Fruit fly (Drosophila melanogaster) whole organism, wandering third instar larva: ENCODE data around the gene mdu.

ENCODE experiments used
- Abd-B ChIP-seq: fragments of >200 bp; optimal IDR thresholded peaks from 2 replicates; lab custom pipeline; 2017; ENCODE audit warnings: missing biosample characterization, missing genetic modification characterization
- CG32264 ChIP-seq: fragments of 200-800 bp; sonication (Bioruptor generic); optimal IDR thresholded peaks from 2 replicates; lab custom pipeline; 2016; ENCODE audit warnings: missing biosample characterization, missing genetic modification characterization
- CG9705 ChIP-seq: fragments of 200-800 bp; sonication (Bioruptor generic); optimal IDR thresholded peaks from 2 replicates; lab custom pipeline; 2018; ENCODE audit warnings: missing biosample characterization, mild to moderate bottlenecking, missing genetic modification characterization
- CrebA ChIP-seq: fragments of 200-800 bp; sonication (Bioruptor generic); optimal IDR thresholded peaks from 2 replicates; lab custom pipeline; 2016; ENCODE audit warnings: missing biosample characterization, mild to moderate bottlenecking, missing genetic modification characterization, borderline replicate concordance
- Dfd ChIP-seq: fragments of >200 bp; optimal IDR thresholded peaks from 2 replicates; lab custom pipeline; 2017; ENCODE audit warnings: missing biosample characterization, missing genetic modification characterization
- Dif ChIP-seq: fragments of 200-275, 200-300 bp; sonication (Bioruptor generic); optimal IDR thresholded peaks from 2 replicates; lab custom pipeline; 2018; ENCODE audit warnings: missing biosample characterization, missing genetic modification characterization; ENCODE audit not compliant: partially characterized antibody
- GATAd ChIP-seq: sonication (Bioruptor generic); optimal IDR thresholded peaks from 2 replicates; lab custom pipeline; 2016; ENCODE audit warnings: missing biosample characterization, missing genetic modification characterization
- HLH106 ChIP-seq: fragments of 200-800 bp; optimal IDR thresholded peaks from 3 replicates; lab custom pipeline; 2019; ENCODE audit warnings: missing biosample characterization, mild to moderate bottlenecking, missing genetic modification characterization, moderate library complexity
- Hnf4 ChIP-seq: fragments of 200-800 bp; sonication (Bioruptor generic); optimal IDR thresholded peaks from 2 replicates; lab custom pipeline; 2016; ENCODE audit warnings: missing biosample characterization, mild to moderate bottlenecking, missing genetic modification characterization
- Hr78 ChIP-seq: fragments of >200 bp; optimal IDR thresholded peaks from 2 replicates; lab custom pipeline; 2017; ENCODE audit warnings: missing biosample characterization, missing genetic modification characterization
- Hr83 ChIP-seq: fragments of 200-300 bp; sonication (Bioruptor generic); optimal IDR thresholded peaks from 2 replicates; lab custom pipeline; 2016; ENCODE audit warnings: missing biosample characterization, mild to moderate bottlenecking, missing genetic modification characterization, moderate library complexity; ENCODE audit not compliant: poor library complexity, severe bottlenecking
- Jra ChIP-seq: sonication (Bioruptor generic); optimal IDR thresholded peaks from 2 replicates; lab custom pipeline; 2016; ENCODE audit warnings: missing biosample characterization, missing genetic modification characterization
- Mio ChIP-seq: sonication (Bioruptor generic); optimal IDR thresholded peaks from 2 replicates; lab custom pipeline; 2016; ENCODE audit warnings: missing biosample characterization, missing genetic modification characterization
- Myc ChIP-seq: fragments of >200 bp; optimal IDR thresholded peaks from 2 replicates; lab custom pipeline; 2017
- N ChIP-seq: fragments of >200 bp; optimal IDR thresholded peaks from 2 replicates; lab custom pipeline; 2018; ENCODE audit warnings: missing biosample characterization, missing external identifiers, missing genetic modification characterization
- OdsH ChIP-seq: fragments of 200-800 bp; sonication (Bioruptor generic); optimal IDR thresholded peaks from 2 replicates; lab custom pipeline; 2016; ENCODE audit warnings: missing biosample characterization, mild to moderate bottlenecking, missing genetic modification characterization
- Rel ChIP-seq, 2 experiments: fragments of 200-800 bp; sonication (Bioruptor generic) in 1 of 2; optimal IDR thresholded peaks; 2 replicates in 1 of 2; 3 replicates in 1 of 2; lab custom pipeline; 2016 to 2019; ENCODE audit warnings: mild to moderate bottlenecking in 2 of 2, missing biosample characterization in 2 of 2, missing genetic modification characterization in 2 of 2, moderate library complexity in 1 of 2
- Sp1 ChIP-seq: fragments of 200-800 bp; sonication (Bioruptor generic); optimal IDR thresholded peaks from 3 replicates; lab custom pipeline; 2019; ENCODE audit warnings: missing biosample characterization, mild to moderate bottlenecking, missing genetic modification characterization, moderate library complexity
- br ChIP-seq: fragments of 200-800 bp; sonication (Bioruptor generic); optimal IDR thresholded peaks from 2 replicates; lab custom pipeline; 2016; ENCODE audit warnings: missing biosample characterization, missing genetic modification characterization
- brk ChIP-seq: fragments of 200-800 bp; sonication (Bioruptor generic); optimal IDR thresholded peaks from 2 replicates; lab custom pipeline; 2016; ENCODE audit warnings: missing biosample characterization, mild to moderate bottlenecking, missing genetic modification characterization
- dl ChIP-seq, 2 experiments: fragments of 175-275, 200-275 bp in 1 of 2; fragments of 200-275 bp in 1 of 2; sonication (Bioruptor generic); optimal IDR thresholded peaks; lab custom pipeline; 2018; ENCODE audit warnings: mild to moderate bottlenecking in 2 of 2, missing biosample characterization in 2 of 2, missing genetic modification characterization in 2 of 2, moderate library complexity in 2 of 2; ENCODE audit not compliant: partially characterized antibody in 2 of 2, insufficient read depth in 1 of 2
- dmrt93B ChIP-seq: fragments of 200-800 bp; sonication (Bioruptor generic); optimal IDR thresholded peaks from 2 replicates; lab custom pipeline; 2018; ENCODE audit warnings: missing biosample characterization, mild to moderate bottlenecking, missing genetic modification characterization
- dsf ChIP-seq: sonication (Bioruptor generic); optimal IDR thresholded peaks from 2 replicates; lab custom pipeline; 2016; ENCODE audit warnings: missing biosample characterization, missing genetic modification characterization, borderline replicate concordance
- foxo ChIP-seq, 2 experiments: fragments of 200-800 bp; sonication (Bioruptor generic); optimal IDR thresholded peaks; 2 replicates in 1 of 2; 3 replicates in 1 of 2; lab custom pipeline; 2016 to 2017; ENCODE audit warnings: missing biosample characterization in 2 of 2, missing genetic modification characterization in 2 of 2
- fru ChIP-seq: fragments of 200-800 bp; sonication (Bioruptor generic); optimal IDR thresholded peaks from 3 replicates; lab custom pipeline; 2016; ENCODE audit warnings: missing biosample characterization, mild to moderate bottlenecking, missing genetic modification characterization
- h ChIP-seq: fragments of 200-800 bp; sonication (Bioruptor generic); optimal IDR thresholded peaks from 3 replicates; lab custom pipeline; 2016; ENCODE audit warnings: missing biosample characterization, mild to moderate bottlenecking, missing genetic modification characterization
- jim ChIP-seq: fragments of 175-275, 200-325 bp; sonication (Bioruptor generic); optimal IDR thresholded peaks from 2 replicates; lab custom pipeline; 2016; ENCODE audit warnings: missing biosample characterization, mild to moderate bottlenecking, missing genetic modification characterization
- lola ChIP-seq: fragments of >200 bp; optimal IDR thresholded peaks from 2 replicates; lab custom pipeline; 2017; ENCODE audit warnings: missing biosample characterization, missing genetic modification characterization
- pan ChIP-seq: fragments of >200 bp; optimal IDR thresholded peaks from 2 replicates; lab custom pipeline; 2017
- psq ChIP-seq: fragments of 200-800 bp; sonication (Bioruptor generic); optimal IDR thresholded peaks from 3 replicates; lab custom pipeline; 2017; ENCODE audit warnings: missing biosample characterization, mild to moderate bottlenecking, missing genetic modification characterization, moderate library complexity
- rgr ChIP-seq: fragments of 200-800 bp; sonication (Bioruptor generic); optimal IDR thresholded peaks from 3 replicates; lab custom pipeline; 2016; ENCODE audit warnings: missing biosample characterization, mild to moderate bottlenecking, missing genetic modification characterization
- sage ChIP-seq: fragments of 200-800 bp; sonication (Bioruptor generic); optimal IDR thresholded peaks from 2 replicates; lab custom pipeline; 2016; ENCODE audit warnings: missing biosample characterization, mild to moderate bottlenecking, missing genetic modification characterization
- sv ChIP-seq: fragments of 200-800 bp; sonication (Bioruptor generic); optimal IDR thresholded peaks from 3 replicates; lab custom pipeline; 2016; ENCODE audit warnings: missing biosample characterization, missing genetic modification characterization
- tai ChIP-seq: sonication (Bioruptor generic); optimal IDR thresholded peaks from 2 replicates; lab custom pipeline; 2016; ENCODE audit warnings: missing biosample characterization, missing genetic modification characterization
- usp ChIP-seq: fragments of >200 bp; optimal IDR thresholded peaks from 2 replicates; lab custom pipeline; 2017; ENCODE audit warnings: missing biosample characterization, missing genetic modification characterization
- woc ChIP-seq: sonication (Bioruptor generic); optimal IDR thresholded peaks from 2 replicates; lab custom pipeline; 2016; ENCODE audit warnings: missing biosample characterization, mild to moderate bottlenecking, missing genetic modification characterization

mdu gene

dm6 chrX:12496930-12497329, at the start of gene mdu:
Gene mdu, plus strand, starts transcription at chrX:12497188.
- TF ChIP-seq rgr (GFP tag; lab: Kevin White, UChicago) (no peak), foxo (GFP tag; optimal IDR thresholded peaks at IDR 0.05; lab: Kevin White, UChicago) (peak in 1 of 2 experiments; percentile 19), fru (GFP tag; lab: Kevin White, UChicago) (no peak), Abd-B (GFP tag; lab: Kevin White, UChicago) (no peak), pan (lab: Kevin White, UChicago) (no peak), sv (no peak), CG32264 (no peak), h (GFP tag; lab: Kevin White, UChicago) (no peak), sage (no peak), Myc (lab: Kevin White, UChicago) (peak; percentile 73), CrebA (GFP tag; lab: Kevin White, UChicago) (no peak), jim (GFP tag; lab: Kevin White, UChicago) (no peak), Jra (no peak), Rel (GFP tag; optimal IDR thresholded peaks at IDR 0.05; lab: Kevin White, UChicago) (no peak), Rel (tag; optimal IDR thresholded peaks at IDR 0.05; lab: Kevin White, UChicago) (no peak), brk (no peak), Sp1 (GFP tag; lab: Kevin White, UChicago) (no peak), tai (GFP tag; lab: Kevin White, UChicago) (no peak), Dif (GFP tag; lab: Kevin White, UChicago) (no peak), Dfd (GFP tag; lab: Kevin White, UChicago) (no peak), dsf (GFP tag; lab: Kevin White, UChicago) (no peak), HLH106 (tag; lab: Kevin White, UChicago) (peak; percentile 45), dl (GFP tag; optimal IDR thresholded peaks at IDR 0.05; lab: Kevin White, UChicago; ENCODE audit: insufficient read depth in 1 of 2, partially characterized antibody in 2 of 2) (no peak), woc (GFP tag; lab: Kevin White, UChicago) (peak; percentile 34), Mio (GFP tag; lab: Kevin White, UChicago) (no peak), lola (GFP tag; lab: Kevin White, UChicago) (no peak), Hr78 (no peak), Hr83 (GFP tag; lab: Kevin White, UChicago) (no peak), psq (GFP tag; lab: Kevin White, UChicago) (peak; percentile 68), OdsH (GFP tag; lab: Kevin White, UChicago) (no peak), CG9705 (GFP tag; lab: Kevin White, UChicago) (no peak), br (GFP tag; lab: Kevin White, UChicago) (no peak), dmrt93B (GFP tag; lab: Kevin White, UChicago) (peak; percentile 34), GATAd (GFP tag; lab: Kevin White, UChicago) (no peak), N (GFP tag; lab: Kevin White, UChicago) (no peak), usp (GFP tag; lab: Kevin White, UChicago) (no peak)

- TF ChIP-seq Hnf4 (GFP tag; lab: Kevin White, UChicago), result no peak
- TF ChIP-seq pan (lab: Kevin White, UChicago), result no peak
- TF ChIP-seq CrebA (GFP tag; lab: Kevin White, UChicago), result no peak
- TF ChIP-seq Hr83 (GFP tag; lab: Kevin White, UChicago), result no peak
- no peak for TF ChIP-seq Mio (GFP tag; lab: Kevin White, UChicago)
- no peak for TF ChIP-seq N (GFP tag; lab: Kevin White, UChicago)
- TF ChIP-seq tai (GFP tag; lab: Kevin White, UChicago), result no peak
- no peak for TF ChIP-seq dl (GFP tag; optimal IDR thresholded peaks at IDR 0.05; lab: Kevin White, UChicago; ENCODE audit: insufficient read depth in 1 of 2, partially characterized antibody in 2 of 2)
- TF ChIP-seq Dif (GFP tag; lab: Kevin White, UChicago), result no peak
- TF ChIP-seq psq (GFP tag; lab: Kevin White, UChicago), result no peak
- no peak for TF ChIP-seq Rel (GFP tag; optimal IDR thresholded peaks at IDR 0.05; lab: Kevin White, UChicago)
- no peak for TF ChIP-seq Rel (tag; optimal IDR thresholded peaks at IDR 0.05; lab: Kevin White, UChicago)
- TF ChIP-seq Abd-B (GFP tag; lab: Kevin White, UChicago), result no peak
- no peak for TF ChIP-seq CG32264
- no peak for TF ChIP-seq usp (GFP tag; lab: Kevin White, UChicago)
Measured at dm6 chrX:12447874-12448273, 49.1 kb upstream of the mdu start.
